Worm (Caenorhabditis elegans): ENCODE results near the gene skr-3.

ce11 chrV:16090685-16091084, 30.2 kb upstream of the skr-3 start, which contains the start of gene F22B8.3:
- TF ChIP-seq ztf-29 (GFP tag; IDR thresholded peaks at IDR 0.05) (no peak), med-1 (GFP tag; optimal IDR thresholded peaks at IDR 0.05; ENCODE audit: insufficient read depth) (no peak), ref-1 (GFP tag; conservative IDR thresholded peaks at IDR 0.05) (no peak), klf-2 (GFP tag; conservative IDR thresholded peaks at IDR 0.05) (no peak), ztf-23 (GFP tag; IDR thresholded peaks at IDR 0.05) (no peak)
